Fruit fly (Drosophila melanogaster) whole organism, embryonic: ENCODE results near the gene CG34454.

Experiments used
- Adf1 ChIP-seq: fragments of 200-800 bp; sonication (Bioruptor generic); IDR thresholded peaks from 2 replicates; pipeline ENCODE4 v1.3.6; 2022; ENCODE audit warnings: missing biosample characterization, missing genetic modification characterization
- Bgb ChIP-seq: fragments of 200-800 bp; sonication (Bioruptor generic); IDR thresholded peaks from 2 replicates; pipeline ENCODE4 v1.3.6; 2022; ENCODE audit warnings: missing biosample characterization, missing genetic modification characterization; ENCODE audit not compliant: partially characterized antibody
- CG10565 ChIP-seq: fragments of 200-800 bp; sonication (Bioruptor generic); optimal IDR thresholded peaks from 3 replicates; lab custom pipeline; 2016; ENCODE audit warnings: missing biosample characterization, mild to moderate bottlenecking, missing genetic modification characterization
- CG10959 ChIP-seq: fragments of 200-800 bp; sonication (Bioruptor generic); IDR thresholded peaks from 2 replicates; pipeline ENCODE4 v1.3.6; 2022; ENCODE audit warnings: missing biosample characterization, missing genetic modification characterization
- CG12071 ChIP-seq: fragments of 200-800 bp; sonication (Bioruptor generic); optimal IDR thresholded peaks from 3 replicates; lab custom pipeline; 2018; ENCODE audit warnings: missing biosample characterization, mild to moderate bottlenecking, missing genetic modification characterization
- CG12236 ChIP-seq: fragments of 200-800 bp; sonication (Bioruptor generic); optimal IDR thresholded peaks from 2 replicates; lab custom pipeline; 2016; ENCODE audit warnings: missing biosample characterization, missing genetic modification characterization
- CG12942 ChIP-seq: fragments of 200-800 bp; sonication (Bioruptor generic); optimal IDR thresholded peaks from 3 replicates; lab custom pipeline; 2016; ENCODE audit warnings: missing biosample characterization, missing genetic modification characterization
- CG15011 ChIP-seq: fragments of 200-800 bp; sonication (Bioruptor generic); optimal IDR thresholded peaks from 3 replicates; lab custom pipeline; 2018; ENCODE audit warnings: missing biosample characterization, mild to moderate bottlenecking, missing genetic modification characterization
- CG15514 ChIP-seq: fragments of 200-800 bp; sonication (Bioruptor generic); optimal IDR thresholded peaks from 3 replicates; lab custom pipeline; 2017; ENCODE audit warnings: missing biosample characterization, missing genetic modification characterization, mild to moderate bottlenecking, moderate library complexity, missing genetic modification reagents
- CG17361 ChIP-seq: fragments of 200-800 bp; sonication (Bioruptor generic); IDR thresholded peaks from 3 replicates; pipeline ENCODE4 v1.3.6; 2022; ENCODE audit warnings: missing biosample characterization, missing genetic modification characterization
- CG17802 ChIP-seq: fragments of 200-800 bp; sonication (Bioruptor generic); optimal IDR thresholded peaks from 2 replicates; lab custom pipeline; 2018; ENCODE audit warnings: missing biosample characterization, mild to moderate bottlenecking, missing genetic modification characterization, moderate library complexity
- CG18619 ChIP-seq: fragments of 200-800 bp; sonication (Bioruptor generic); optimal IDR thresholded peaks from 3 replicates; lab custom pipeline; 2017; ENCODE audit warnings: missing biosample characterization, mild to moderate bottlenecking, missing genetic modification characterization
- CG32767 ChIP-seq: fragments of 200-800 bp; sonication (Bioruptor generic); IDR thresholded peaks from 2 replicates; pipeline ENCODE4 v1.3.6; 2022; ENCODE audit warnings: missing biosample characterization, missing genetic modification characterization
- CG34422 ChIP-seq: fragments of 200-800 bp; sonication (Bioruptor generic); IDR thresholded peaks from 3 replicates; pipeline ENCODE4 v1.3.6; 2022; ENCODE audit warnings: missing biosample characterization, missing genetic modification characterization
- CG3838 ChIP-seq: fragments of 200-800 bp; sonication (Bioruptor generic); optimal IDR thresholded peaks from 3 replicates; lab custom pipeline; 2016; ENCODE audit warnings: missing biosample characterization, missing genetic modification characterization
- CG6689 ChIP-seq: fragments of 200-800 bp; sonication (Bioruptor generic); IDR thresholded peaks from 2 replicates; pipeline ENCODE4 v1.3.6; 2022; ENCODE audit warnings: missing biosample characterization, missing genetic modification characterization
- CG6813 ChIP-seq: fragments of 200-800 bp; sonication (Bioruptor generic); optimal IDR thresholded peaks from 2 replicates; lab custom pipeline; 2017; ENCODE audit warnings: missing biosample characterization, missing genetic modification characterization, mild to moderate bottlenecking, moderate library complexity, missing genetic modification reagents
- CG9876 ChIP-seq: fragments of 200-800 bp; sonication (Bioruptor generic); optimal IDR thresholded peaks from 2 replicates; lab custom pipeline; 2016; ENCODE audit warnings: missing biosample characterization, missing genetic modification characterization
- Camta ChIP-seq: fragments of 200-800 bp; sonication (Bioruptor generic); optimal IDR thresholded peaks from 2 replicates; lab custom pipeline; 2016; ENCODE audit warnings: missing biosample characterization, missing genetic modification characterization
- CkIIα-i1 ChIP-seq: fragments of 200-800 bp; sonication (Bioruptor generic); IDR thresholded peaks from 2 replicates; pipeline ENCODE4 v1.3.6; 2022; ENCODE audit warnings: missing biosample characterization, missing genetic modification characterization
- CoRest ChIP-seq: fragments of 200-800 bp; sonication (Bioruptor generic); optimal IDR thresholded peaks from 3 replicates; lab custom pipeline; 2018; ENCODE audit warnings: missing biosample characterization, mild to moderate bottlenecking, missing genetic modification characterization, moderate library complexity
- D19B ChIP-seq: fragments of 200-800 bp; sonication (Bioruptor generic); optimal IDR thresholded peaks from 2 replicates; lab custom pipeline; 2017; ENCODE audit warnings: missing biosample characterization, mild to moderate bottlenecking, missing genetic modification characterization
- Dbx ChIP-seq: fragments of 200-800 bp; sonication (Bioruptor generic); IDR thresholded peaks from 3 replicates; pipeline ENCODE4 v1.3.6; 2022; ENCODE audit warnings: missing biosample characterization, missing genetic modification characterization
- ERR ChIP-seq: fragments of 200-800 bp; sonication (Bioruptor generic); optimal IDR thresholded peaks from 2 replicates; lab custom pipeline; 2016; ENCODE audit warnings: missing biosample characterization, missing genetic modification characterization
- Hey ChIP-seq: fragments of 200-800 bp; sonication (Bioruptor generic); optimal IDR thresholded peaks from 3 replicates; lab custom pipeline; 2018; ENCODE audit warnings: missing biosample characterization, mild to moderate bottlenecking, missing genetic modification characterization
- Hmx ChIP-seq: fragments of 200-800 bp; sonication (Bioruptor generic); optimal IDR thresholded peaks from 2 replicates; lab custom pipeline; 2016; ENCODE audit warnings: missing biosample characterization, missing genetic modification characterization
- Hr39 ChIP-seq: fragments of >200 bp; optimal IDR thresholded peaks from 2 replicates; lab custom pipeline; 2017
- Hsf ChIP-seq: fragments of 200-800 bp; sonication (Bioruptor generic); optimal IDR thresholded peaks from 3 replicates; lab custom pipeline; 2016; ENCODE audit warnings: missing biosample characterization, missing genetic modification characterization
- Lim3 ChIP-seq: fragments of 200-800 bp; sonication (Bioruptor generic); IDR thresholded peaks from 2 replicates; pipeline ENCODE4 v1.3.6; 2022; ENCODE audit warnings: missing biosample characterization, missing genetic modification characterization
- Ptx1 ChIP-seq: fragments of 200-800 bp; sonication (Bioruptor generic); IDR thresholded peaks from 2 replicates; pipeline ENCODE4 v1.3.6; 2022; ENCODE audit warnings: missing biosample characterization, missing genetic modification characterization
- Trl ChIP-seq, 3 experiments: fragments of >200 bp in 2 of 3; fragments of 200-800 bp in 1 of 3; sonication (Bioruptor generic) in 1 of 3; optimal IDR thresholded peaks; 2 replicates in 1 of 3; 3 replicates in 2 of 3; lab custom pipeline; 2016 to 2017; ENCODE audit warnings: missing biosample characterization in 1 of 3, missing genetic modification characterization in 1 of 3
- Xbp1 ChIP-seq: fragments of 200-800 bp; sonication (Bioruptor generic); optimal IDR thresholded peaks from 3 replicates; lab custom pipeline; 2016; ENCODE audit warnings: missing biosample characterization, mild to moderate bottlenecking, missing genetic modification characterization
- aop ChIP-seq: fragments of 200-800 bp; sonication (Bioruptor generic); IDR thresholded peaks from 2 replicates; pipeline ENCODE4 v1.3.6; 2022; ENCODE audit warnings: missing biosample characterization, missing genetic modification characterization
- bcd ChIP-seq: fragments of 200-800 bp; sonication (Bioruptor generic); optimal IDR thresholded peaks from 2 replicates; lab custom pipeline; 2017; ENCODE audit warnings: missing biosample characterization, mild to moderate bottlenecking, missing genetic modification characterization
- caup ChIP-seq: fragments of 200-800 bp; sonication (Bioruptor generic); optimal IDR thresholded peaks from 3 replicates; lab custom pipeline; 2017; ENCODE audit warnings: missing biosample characterization, mild to moderate bottlenecking, missing genetic modification characterization, moderate library complexity; ENCODE audit not compliant: severe bottlenecking
- cwo ChIP-seq: fragments of 200-800 bp; sonication (Bioruptor generic); optimal IDR thresholded peaks from 3 replicates; lab custom pipeline; 2017; ENCODE audit warnings: missing biosample characterization, missing genetic modification characterization, mild to moderate bottlenecking, moderate library complexity, missing genetic modification reagents
- fd3F ChIP-seq: fragments of 200-800 bp; sonication (Bioruptor generic); optimal IDR thresholded peaks from 2 replicates; lab custom pipeline; 2018; ENCODE audit warnings: missing biosample characterization, mild to moderate bottlenecking, missing genetic modification characterization, moderate library complexity
- fru ChIP-seq: fragments of >200 bp; optimal IDR thresholded peaks from 2 replicates; lab custom pipeline; 2017
- gce ChIP-seq: fragments of 200-800 bp; sonication (Bioruptor generic); IDR thresholded peaks from 3 replicates; pipeline ENCODE4 v1.3.6; 2022; ENCODE audit warnings: missing biosample characterization, missing genetic modification characterization
- gro ChIP-seq: fragments of 200-800 bp; sonication (Bioruptor generic); optimal IDR thresholded peaks from 2 replicates; lab custom pipeline; 2016; ENCODE audit warnings: missing biosample characterization, missing genetic modification characterization
- gsb ChIP-seq: fragments of 200-800 bp; sonication (Bioruptor generic); IDR thresholded peaks from 2 replicates; pipeline ENCODE4 v1.3.6; 2022; ENCODE audit warnings: missing biosample characterization, missing genetic modification characterization
- jumu ChIP-seq: fragments of 200-800 bp; sonication (Bioruptor generic); optimal IDR thresholded peaks from 3 replicates; lab custom pipeline; 2016; ENCODE audit warnings: missing biosample characterization, missing genetic modification characterization
- nau ChIP-seq: fragments of 200-800 bp; sonication (Bioruptor generic); optimal IDR thresholded peaks from 3 replicates; lab custom pipeline; 2017; ENCODE audit warnings: missing biosample characterization, mild to moderate bottlenecking, missing genetic modification characterization, missing genetic modification reagents
- nmo ChIP-seq: fragments of 200-800 bp; sonication (Bioruptor generic); optimal IDR thresholded peaks from 2 replicates; lab custom pipeline; 2018; ENCODE audit warnings: missing biosample characterization, mild to moderate bottlenecking, missing genetic modification characterization, moderate library complexity
- odd ChIP-seq: fragments of 200-800 bp; sonication (Bioruptor generic); optimal IDR thresholded peaks from 2 replicates; lab custom pipeline; 2017; ENCODE audit warnings: missing biosample characterization, mild to moderate bottlenecking, missing genetic modification characterization
- prd ChIP-seq, 3 experiments: fragments of >200 bp in 2 of 3; fragments of 200-800 bp in 1 of 3; sonication (Bioruptor generic) in 1 of 3; optimal IDR thresholded peaks in 2 of 3; IDR thresholded peaks in 1 of 3; 2 replicates in 2 of 3; 3 replicates in 1 of 3; pipeline versions ENCODE4 v1.3.6 to Lab custom; 2017 to 2022; ENCODE audit warnings: missing biosample characterization in 1 of 3, missing genetic modification characterization in 1 of 3
- slbo ChIP-seq: fragments of 200-800 bp; sonication (Bioruptor generic); IDR thresholded peaks from 2 replicates; pipeline ENCODE4 v1.3.6; 2022; ENCODE audit warnings: missing biosample characterization, missing genetic modification characterization
- ttk ChIP-seq: fragments of 200-800 bp; sonication (Bioruptor generic); IDR thresholded peaks from 2 replicates; pipeline ENCODE4 v2.1.2; 2022; ENCODE audit warnings: missing biosample characterization, missing genetic modification characterization
- twi ChIP-seq: fragments of 200-800 bp; optimal IDR thresholded peaks from 2 replicates; lab custom pipeline; 2019; ENCODE audit warnings: missing biosample characterization, mild to moderate bottlenecking, missing genetic modification characterization, moderate library complexity
- yki ChIP-seq: fragments of >200 bp; optimal IDR thresholded peaks from 3 replicates; lab custom pipeline; 2018

CG34454 gene

DNA sequence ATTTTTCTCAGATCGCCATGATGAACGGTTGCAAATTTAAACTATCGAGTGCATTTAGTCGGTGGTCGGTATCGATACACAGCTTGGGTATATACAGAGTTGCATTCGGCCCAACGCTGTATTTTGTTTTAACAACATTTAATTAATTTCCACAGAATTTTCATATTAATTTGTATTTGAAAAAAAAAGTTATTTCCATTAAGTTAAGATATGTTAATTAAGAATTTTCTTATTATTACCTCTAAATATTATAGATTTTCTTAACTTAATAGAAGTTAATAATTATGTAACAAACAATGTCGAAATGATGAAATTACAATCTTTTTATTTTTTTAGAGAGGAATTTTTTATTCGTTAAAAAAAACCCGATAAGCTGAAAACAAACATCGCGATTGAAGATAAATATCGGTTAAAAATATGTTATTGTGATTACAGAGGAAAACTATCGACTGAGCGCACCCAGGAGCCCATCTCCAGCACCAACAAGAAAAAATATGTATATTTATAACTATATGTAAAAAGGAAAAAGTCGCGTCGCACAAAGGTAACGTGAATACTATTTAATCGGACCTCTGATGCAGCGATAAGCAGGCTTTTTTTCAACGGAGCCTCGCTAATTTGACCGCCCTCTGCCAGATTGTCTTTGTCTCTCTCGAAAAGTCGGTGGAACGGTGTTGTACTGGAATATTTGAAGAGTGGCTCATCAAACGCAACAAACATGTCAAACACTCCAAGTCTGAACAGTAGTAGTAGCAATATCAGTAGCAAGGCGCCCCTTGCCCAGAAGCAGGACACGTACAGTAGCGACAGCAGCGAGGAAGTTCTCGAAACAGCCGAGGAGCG, 32.2 kb downstream of the CG34454 start, which contains the start of the genes rno and mri (continued):
- TF ChIP-seq Hsf (GFP tag; lab: Kevin White, UChicago) (peak; percentile 9), twi (tag; lab: Kevin White, UChicago) (peak; percentile 62), bcd (GFP tag; lab: Kevin White, UChicago) (peak; percentile 64), ERR (GFP tag; lab: Kevin White, UChicago) (no peak), CG18619 (peak; percentile 44), Camta (no peak), CG10959 (GFP tag; lab: Robert Waterston, UW) (no peak), Dbx (peak; percentile 81), nmo (GFP tag; lab: Kevin White, UChicago) (peak; percentile 86), slbo (GFP tag; lab: Robert Waterston, UW) (peak; percentile 78), fru (lab: Kevin White, UChicago) (no peak), yki (lab: Kevin White, UChicago) (no peak), CG17361 (GFP tag; lab: Robert Waterston, UW) (peak; percentile 88), Ptx1 (GFP tag; lab: Robert Waterston, UW) (peak; percentile 81), nau (GFP tag; lab: Kevin White, UChicago) (no peak), gsb (GFP tag; lab: Robert Waterston, UW) (no peak), CG34422 (GFP tag; lab: Robert Waterston, UW) (peak; percentile 58; the same call in 1 of the 3 replicates), fd3F (GFP tag; lab: Kevin White, UChicago) (peak; percentile 64), Adf1 (peak; percentile 22), CG12236 (GFP tag; lab: Kevin White, UChicago) (no peak), CG12942 (GFP tag; lab: Kevin White, UChicago) (peak; percentile 63), Trl (optimal IDR thresholded peaks at IDR 0.05; lab: Kevin White, UChicago) (no peak), Trl (GFP tag; optimal IDR thresholded peaks at IDR 0.05; lab: Kevin White, UChicago) (no peak), Lim3 (GFP tag; lab: Robert Waterston, UW) (no peak), cwo (peak; percentile 51), Hmx (no peak), CG6689 (GFP tag; lab: Robert Waterston, UW) (peak; percentile 88), CG6813 (GFP tag; lab: Kevin White, UChicago) (peak; percentile 14), jumu (GFP tag; lab: Kevin White, UChicago) (no peak), CG10565 (GFP tag; lab: Kevin White, UChicago) (no peak), Bgb (peak; percentile 95), CG15011 (no peak), CG12071 (GFP tag; lab: Kevin White, UChicago) (no peak), Xbp1 (peak; percentile 66), ttk (GFP tag; lab: Robert Waterston, UW) (peak; percentile 72), gro (GFP tag; lab: Kevin White, UChicago) (no peak), CG9876 (no peak), CoRest (tag; lab: Kevin White, UChicago) (peak; percentile 88), caup (GFP tag; lab: Kevin White, UChicago) (peak; percentile 59), CG17802 (peak; percentile 18), gce (GFP tag; lab: Robert Waterston, UW) (peak; percentile 54; the same call in 1 of the 3 replicates), Hey (tag; lab: Kevin White, UChicago) (no peak), prd (optimal IDR thresholded peaks at IDR 0.05; lab: Kevin White, UChicago) (no peak), prd (GFP tag; IDR thresholded peaks at IDR 0.05; lab: Robert Waterston, UW) (peak; percentile 80), aop (no peak), CkIIα-i1 (no peak), Hr39 (lab: Kevin White, UChicago) (no peak), CG32767 (peak; percentile 82), odd (GFP tag; lab: Kevin White, UChicago) (peak; percentile 21), CG3838 (GFP tag; lab: Kevin White, UChicago) (no peak), CG15514 (GFP tag; lab: Kevin White, UChicago) (peak; percentile 43), D19B (GFP tag; lab: Kevin White, UChicago) (no peak)
